Worm (Caenorhabditis elegans) whole organism, L1 larva: Measurements from ENCODE around the gene his-4.

ENCODE experiments used
- dpl-1 ChIP-seq, 3 experiments: fragments of 150-350 bp in 2 of 3; sonication (generic microtip) in 1 of 3; optimal IDR thresholded peaks; 2 replicates each; lab custom pipeline; 2014 to 2017; ENCODE audit warnings: missing biosample characterization in 3 of 3, missing genetic modification characterization in 3 of 3, missing genetic modification reagents in 3 of 3
- grh-1 ChIP-seq: fragments of 200-800 bp; sonication (Bioruptor generic); IDR thresholded peaks from 2 replicates; pipeline ENCODE4 v1.3.6; 2022; ENCODE audit warnings: missing genetic modification reagents, missing genetic modification characterization, missing compliant biosample characterization
- lin-15B ChIP-seq: fragments of 150-350 bp; sonication (generic microtip); optimal IDR thresholded peaks from 3 replicates; lab custom pipeline; 2014; ENCODE audit warnings: missing biosample characterization, missing genetic modification characterization
- nhr-11 ChIP-seq: fragments of 150-350 bp; optimal IDR thresholded peaks from 2 replicates; lab custom pipeline; 2014; ENCODE audit warnings: missing biosample characterization, missing genetic modification characterization
- nhr-237 ChIP-seq: fragments of 150-350 bp; optimal IDR thresholded peaks from 2 replicates; lab custom pipeline; 2014; ENCODE audit warnings: missing biosample characterization, missing genetic modification characterization
- snpc-4 ChIP-seq: fragments of 150-350 bp; optimal IDR thresholded peaks from 2 replicates; lab custom pipeline; 2014; ENCODE audit warnings: missing biosample characterization, missing genetic modification characterization
- unc-130 ChIP-seq: fragments of 150-350 bp; optimal IDR thresholded peaks from 2 replicates; lab custom pipeline; 2017; ENCODE audit warnings: missing biosample characterization, missing genetic modification characterization, inconsistent platforms

DNA sequence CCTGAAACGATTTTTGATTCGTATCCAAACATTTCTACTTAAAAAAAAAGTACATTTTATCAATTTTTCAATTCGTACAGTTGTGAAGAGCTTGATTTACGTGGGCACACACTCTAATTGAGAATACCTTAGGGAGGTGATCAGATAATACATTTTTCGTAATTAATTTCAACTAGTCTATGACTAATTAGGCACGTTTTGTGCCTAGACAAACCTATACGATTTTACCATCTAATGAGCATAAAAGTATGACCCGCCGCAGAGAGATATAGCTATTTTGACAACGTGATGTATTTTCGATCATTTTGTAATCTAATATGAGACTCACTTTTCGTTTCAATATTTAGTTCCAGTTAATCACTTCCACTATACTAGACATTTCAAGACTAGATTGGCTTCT is 23.3 kb downstream of the his-4 start:
- TF ChIP-seq unc-130 (tag; lab: Kevin White, UChicago) (no peak), nhr-237 (tag; lab: Kevin White, UChicago) (no peak), dpl-1 (GFP tag; optimal IDR thresholded peaks at IDR 0.05; lab: Kevin White, UChicago) (no peak), grh-1 (GFP tag; lab: Robert Waterston, UW) (no peak), snpc-4 (tag; lab: Kevin White, UChicago) (no peak), lin-15B (tag; lab: Kevin White, UChicago) (no peak), nhr-11 (no peak)
